Worm (Caenorhabditis elegans) whole organism, L4/young adult: ENCODE data around the gene srbc-20.

Source experiments
- W03F9.2 ChIP-seq: fragments of 150-350 bp; optimal IDR thresholded peaks from 2 replicates; lab custom pipeline; 2014; ENCODE audit warnings: missing biosample characterization, missing genetic modification characterization
- dao-5 ChIP-seq: sonication (generic microtip); optimal IDR thresholded peaks from 2 replicates; lab custom pipeline; 2016; ENCODE audit warnings: missing genotype, missing genetic modification characterization, moderate library complexity, missing compliant biosample characterization
- him-1 ChIP-seq: sonication (generic microtip); optimal IDR thresholded peaks from 2 replicates; lab custom pipeline; 2016; ENCODE audit warnings: missing genotype, missing genetic modification reagents, missing genetic modification characterization, missing compliant biosample characterization

The srbc-20 gene

DNA sequence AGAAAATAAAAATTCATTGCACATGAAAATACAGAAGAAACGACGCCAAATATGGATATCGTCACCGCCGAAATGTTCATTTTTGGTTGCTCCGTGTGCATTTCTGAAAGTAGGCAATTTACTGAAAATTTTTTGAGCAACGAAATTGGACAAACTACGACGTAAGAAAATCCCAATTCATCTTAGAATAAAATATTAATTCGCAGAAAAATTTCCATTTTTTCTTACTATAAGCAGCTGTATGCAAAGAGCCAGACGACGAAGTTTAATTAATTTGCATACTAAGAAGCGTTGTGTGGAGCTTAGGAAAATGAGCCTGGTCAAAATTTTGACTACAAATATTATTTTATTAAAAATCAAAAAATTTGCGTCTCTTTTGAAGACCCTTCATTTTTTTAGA lies 19.8 kb downstream of the srbc-20 start, which contains the start of gene srbc-19:
Gene srbc-19, minus strand, starts transcription at position 101 of the 400 bp plus-strand sequence.
- no peak for TF ChIP-seq dao-5
- TF ChIP-seq W03F9.2 (tag; lab: Kevin White, UChicago) = no peak
- TF ChIP-seq him-1 = no peak

DNA sequence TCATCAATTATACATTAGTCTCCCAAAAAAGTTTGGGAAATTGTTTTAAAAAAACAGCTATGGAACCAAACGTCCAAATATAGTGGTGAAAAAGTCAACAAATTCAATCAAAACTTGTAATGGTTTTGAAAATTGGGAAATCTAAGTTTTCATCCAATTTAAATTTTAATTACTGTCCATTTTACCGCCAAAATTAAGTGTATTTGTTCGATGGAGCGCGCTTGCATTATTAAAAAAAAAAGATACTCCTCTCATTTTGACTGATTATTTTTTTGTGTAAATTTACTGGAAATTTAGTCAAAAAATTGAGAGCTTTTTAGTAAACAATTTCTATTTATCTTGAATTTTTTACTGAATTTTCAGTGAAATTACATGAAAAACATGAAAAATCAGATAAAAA lies 27.6 kb downstream of the srbc-20 start:
- TF ChIP-seq him-1 (no peak), dao-5 (no peak), W03F9.2 (tag; lab: Kevin White, UChicago) (no peak)

DNA sequence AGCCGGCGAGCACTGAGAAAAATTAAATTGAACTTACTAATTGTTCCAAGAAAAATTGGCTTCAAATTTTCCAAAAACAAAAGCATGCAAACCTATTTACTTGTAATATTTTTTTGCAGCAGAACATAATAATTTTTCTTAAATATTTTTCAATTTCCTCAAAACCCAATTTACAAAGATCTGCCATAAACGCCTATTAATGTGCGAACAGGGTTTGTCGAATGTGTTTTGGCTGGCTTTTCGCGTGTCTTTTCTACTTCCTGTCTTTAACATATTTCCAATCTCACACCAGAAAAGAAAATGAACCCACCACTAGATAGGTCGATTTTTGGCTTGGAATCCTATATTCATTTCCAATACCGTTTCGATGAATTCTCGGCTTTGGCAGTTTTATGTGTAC lies 28.3 kb downstream of the srbc-20 start, which contains the start of gene C45H4.18:
Gene C45H4.18, plus strand, starts transcription at position 301 of the 400 bp plus-strand sequence.
- TF ChIP-seq him-1 = no peak
- no peak for TF ChIP-seq W03F9.2 (tag; lab: Kevin White, UChicago)
- no peak for TF ChIP-seq dao-5

DNA sequence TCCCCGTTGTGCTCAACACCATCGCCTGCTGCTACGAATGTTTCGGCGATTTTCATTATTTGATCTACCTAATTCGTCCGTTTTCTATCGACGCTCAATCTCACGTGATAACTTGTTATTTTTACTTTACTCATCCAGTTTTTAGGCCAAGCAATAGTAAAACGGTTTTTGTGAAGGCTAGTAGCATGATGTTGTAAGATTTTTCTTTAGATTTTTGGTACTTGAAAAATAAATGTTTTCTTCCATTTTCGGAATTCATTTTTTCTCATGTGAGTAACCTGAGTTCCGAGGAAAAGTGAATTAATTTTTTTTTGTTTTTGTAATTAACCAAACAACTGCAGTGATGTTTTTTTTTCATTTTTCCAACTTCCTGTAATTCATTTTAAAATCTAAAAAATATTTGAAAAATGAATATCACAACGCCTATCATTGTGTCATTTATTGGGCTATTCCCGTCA lies 30.4 kb downstream of the srbc-20 start, which contains the start of gene srbc-17:
Gene srbc-17, plus strand, starts transcription at position 408 of the 458 bp plus-strand sequence.
- TF ChIP-seq him-1 (no peak), dao-5 (no peak), W03F9.2 (tag; lab: Kevin White, UChicago) (no peak)

DNA sequence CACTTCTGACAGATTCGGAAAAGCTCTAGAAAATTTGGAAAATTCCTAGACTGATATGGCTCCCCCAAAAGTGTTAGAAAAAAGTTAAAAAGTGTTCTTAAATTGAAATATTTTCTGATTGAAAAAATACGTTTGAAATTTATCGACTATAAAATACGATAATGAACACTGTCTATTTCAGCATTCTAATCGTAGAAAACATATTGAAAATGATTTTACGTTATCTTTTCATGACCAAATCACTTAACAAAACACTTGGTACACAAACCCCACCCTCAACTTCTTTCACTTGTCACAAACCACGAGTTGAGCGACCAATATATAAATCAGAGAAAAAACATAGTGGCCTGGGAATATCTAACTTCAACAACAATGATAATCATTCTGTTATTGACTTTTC lies 32.3 kb downstream of the srbc-20 start, which contains the start of gene cyp-33C1:
Gene cyp-33C1, plus strand, starts transcription at position 301 of the 400 bp plus-strand sequence.
- TF ChIP-seq W03F9.2 (tag; lab: Kevin White, UChicago) = no peak

DNA sequence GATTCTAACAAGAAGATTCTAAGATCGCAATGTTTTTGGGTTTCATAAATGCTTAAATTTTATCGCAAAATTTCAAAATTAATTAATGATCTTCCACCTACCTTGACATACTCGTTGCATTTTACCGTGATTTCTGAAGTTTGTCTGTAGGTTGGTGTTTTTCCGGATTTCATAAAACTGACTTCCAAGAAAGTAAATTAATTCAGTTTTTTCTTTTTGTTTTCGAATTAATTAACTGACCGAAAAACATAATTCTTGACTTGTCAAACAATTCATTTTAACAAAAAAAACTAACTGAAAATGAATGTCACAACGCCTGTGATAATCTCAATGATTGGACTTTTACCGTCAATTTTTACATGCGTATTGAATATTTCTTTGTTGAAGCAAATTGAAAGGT lies 34.8 kb downstream of the srbc-20 start, which contains the start of gene srbc-16:
Gene srbc-16, plus strand, starts transcription at position 301 of the 400 bp plus-strand sequence.
- TF ChIP-seq dao-5 (no peak), W03F9.2 (tag; lab: Kevin White, UChicago) (no peak), him-1 (no peak)

DNA sequence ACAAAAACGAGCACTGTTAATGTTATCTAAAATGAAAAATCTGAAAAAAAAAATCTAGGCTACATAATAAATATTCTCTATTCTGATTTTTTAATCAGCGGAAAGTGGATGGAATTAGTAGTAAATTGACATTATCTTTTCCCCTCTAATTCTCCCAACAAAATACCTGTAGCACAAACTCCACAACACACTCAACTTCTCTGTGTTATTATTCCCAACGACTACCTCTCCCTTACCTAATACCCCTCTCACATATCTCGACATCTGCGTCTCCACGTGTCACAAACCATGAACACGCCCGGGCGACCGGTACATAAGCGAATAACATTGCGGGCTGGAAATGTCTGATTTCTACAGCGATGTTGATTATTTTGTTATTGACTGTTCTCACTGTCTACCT lies 36.3 kb downstream of the srbc-20 start, which contains the start of gene cyp-33C2:
Gene cyp-33C2, plus strand, starts transcription at position 327 of the 400 bp plus-strand sequence.
- TF ChIP-seq W03F9.2 (tag; lab: Kevin White, UChicago) = no peak
- TF ChIP-seq dao-5 = no peak
- TF ChIP-seq him-1 = no peak

DNA sequence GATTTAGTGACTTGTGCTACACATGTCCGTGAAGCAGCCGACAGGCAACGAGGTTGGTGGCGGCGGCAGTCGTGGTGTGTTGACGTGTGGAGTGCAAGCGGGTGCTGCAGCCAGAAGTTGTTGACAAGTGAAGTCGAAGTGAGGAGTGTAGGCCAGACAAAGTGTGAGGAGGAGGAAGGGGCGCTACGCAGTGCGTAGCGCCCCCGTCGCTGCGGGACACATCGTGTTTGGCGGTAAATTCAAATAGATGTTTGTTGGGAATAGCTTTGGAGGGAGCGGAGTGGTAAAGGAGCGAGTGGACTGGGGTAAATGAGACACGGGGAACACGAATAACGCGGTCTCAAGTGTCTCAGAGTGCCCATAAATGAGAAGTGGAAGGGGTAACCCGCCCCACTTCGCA lies 38.6 kb downstream of the srbc-20 start:
- TF ChIP-seq dao-5 (no peak), him-1 (no peak), W03F9.2 (tag; lab: Kevin White, UChicago) (no peak)

DNA sequence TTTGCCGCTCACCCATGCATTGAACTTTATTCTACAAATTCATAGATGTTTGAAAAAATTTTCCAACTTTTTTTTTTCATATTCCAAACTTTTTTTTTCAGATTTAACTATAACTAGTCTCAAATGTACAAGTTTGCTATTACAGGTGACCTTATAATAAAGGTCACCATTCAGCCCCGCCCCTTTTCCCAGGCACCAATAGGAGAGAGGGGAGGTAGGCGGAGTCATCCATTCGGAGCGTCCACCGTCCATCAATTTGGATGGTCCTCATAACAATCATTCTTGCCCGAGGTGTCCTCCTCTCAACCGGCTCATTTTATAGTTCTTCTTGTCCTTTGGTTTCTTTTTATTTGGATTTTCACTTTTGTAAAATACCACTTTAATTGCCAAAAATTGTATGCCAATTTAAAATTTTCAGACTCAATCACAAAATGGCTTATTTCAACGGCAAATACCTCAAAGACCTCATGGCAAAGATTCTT lies 41.0 kb downstream of the srbc-20 start, which contains the start of gene Y5H2B.3:
Gene Y5H2B.3, plus strand, starts transcription at position 432 of the 482 bp plus-strand sequence.
- TF ChIP-seq W03F9.2 (tag; lab: Kevin White, UChicago) (no peak), him-1 (no peak), dao-5 (no peak)

DNA sequence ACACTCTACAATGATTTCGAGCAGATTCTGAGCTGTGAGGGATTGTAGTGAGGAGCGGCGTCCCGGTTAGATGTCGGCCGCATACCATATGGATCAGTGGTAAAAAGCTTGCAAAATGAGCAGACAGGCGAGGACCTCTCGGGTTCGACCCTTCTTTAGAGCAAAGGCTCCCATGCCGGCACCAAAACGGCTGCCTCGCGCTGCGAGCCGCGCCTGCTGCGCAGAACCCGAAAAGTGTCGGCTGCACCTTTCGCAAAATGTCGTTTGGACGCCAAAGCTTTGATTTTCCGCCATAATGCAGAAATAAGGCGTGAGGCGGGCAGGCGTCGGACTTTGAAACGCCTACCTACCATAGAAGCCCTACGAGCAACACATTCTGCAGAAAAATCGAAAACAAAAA lies 43.5 kb downstream of the srbc-20 start:
- TF ChIP-seq him-1 = no peak
- no peak for TF ChIP-seq dao-5
- TF ChIP-seq W03F9.2 (tag; lab: Kevin White, UChicago) = no peak

DNA sequence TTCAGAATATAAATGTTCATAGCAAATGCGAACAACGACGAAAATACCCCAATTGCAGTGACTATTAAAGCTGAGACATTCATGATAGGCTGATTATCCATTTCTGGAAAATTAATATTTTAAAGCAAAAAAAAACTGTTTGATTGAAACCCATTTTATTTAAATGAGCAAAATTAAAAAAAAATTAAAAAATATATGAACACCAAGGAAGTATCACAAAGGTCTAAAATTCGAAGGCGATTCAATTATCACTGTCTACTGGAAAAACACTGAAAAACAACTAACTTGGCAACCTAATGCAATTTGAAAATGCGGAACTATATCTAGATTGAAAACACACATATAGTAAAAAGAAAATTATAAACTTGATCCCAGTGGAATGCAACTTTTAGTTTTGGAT lies 44.2 kb downstream of the srbc-20 start, which contains the start of gene srbc-42:
Gene srbc-42, minus strand, starts transcription at position 101 of the 400 bp plus-strand sequence.
- no peak for TF ChIP-seq dao-5
- TF ChIP-seq W03F9.2 (tag; lab: Kevin White, UChicago) = no peak
- no peak for TF ChIP-seq him-1

DNA sequence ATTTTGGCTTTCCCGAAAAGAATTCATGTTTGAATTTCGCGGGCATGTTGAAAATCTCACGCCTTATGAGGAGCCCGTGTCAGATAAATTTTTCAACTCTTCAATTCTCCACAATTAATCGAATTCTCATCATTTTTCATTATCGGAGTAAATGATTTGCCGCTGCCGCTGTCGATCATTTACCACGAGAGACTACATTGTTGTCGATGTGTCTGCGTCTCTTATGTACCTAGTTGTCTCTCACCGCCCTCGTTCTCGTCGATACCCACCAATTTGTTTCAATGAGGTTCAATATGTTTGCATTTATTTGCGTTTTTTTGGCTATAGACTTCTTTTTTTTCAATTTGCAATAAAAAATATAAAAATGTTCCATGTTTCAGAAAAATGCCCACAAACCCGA lies 45.2 kb downstream of the srbc-20 start, which contains the start of gene nhr-13:
Gene nhr-13, plus strand, starts transcription at position 369 of the 400 bp plus-strand sequence.
- no peak for TF ChIP-seq him-1
- no peak for TF ChIP-seq W03F9.2 (tag; lab: Kevin White, UChicago)
- no peak for TF ChIP-seq dao-5
